Fruit fly (Drosophila melanogaster): ENCODE results near the gene CG10177.

DNA sequence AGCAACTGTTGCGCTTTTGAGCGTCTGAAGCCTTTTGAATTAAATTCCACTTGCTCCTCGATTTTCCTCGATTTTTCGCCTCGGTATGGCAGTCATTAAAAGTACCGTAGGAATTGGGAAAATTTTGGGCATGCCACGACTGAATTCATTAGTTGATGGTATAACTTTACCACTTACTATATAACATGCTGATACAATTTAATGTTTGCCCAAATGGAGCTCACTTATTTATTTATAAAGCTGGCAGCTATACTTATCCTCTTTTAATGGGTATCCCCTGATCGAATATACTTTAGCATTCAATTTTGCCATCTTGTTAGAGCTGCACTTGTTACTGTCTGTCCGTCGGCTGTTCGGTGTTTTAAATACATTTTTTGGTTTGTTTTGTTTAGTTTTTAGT lies 6.0 kb upstream of the CG10177 start:
- TF ChIP-seq CG8301 (tag; optimal IDR thresholded peaks at IDR 0.05) = no peak
- TF ChIP-seq Ets98B (GFP tag; IDR thresholded peaks at IDR 0.05) = peak; percentile 69
- TF ChIP-seq EcR (GFP tag; optimal IDR thresholded peaks at IDR 0.05) = no peak
- peak; percentile 29; the same call in 1 of the 3 replicates for TF ChIP-seq CG4496 (GFP tag; IDR thresholded peaks at IDR 0.05)
- no peak for TF ChIP-seq Pif1B (GFP tag; optimal IDR thresholded peaks at IDR 0.05)
- no peak for TF ChIP-seq CG14655 (GFP tag; optimal IDR thresholded peaks at IDR 0.05)
- TF ChIP-seq Snoo (tag; optimal IDR thresholded peaks at IDR 0.05) = no peak
- TF ChIP-seq D1 (tag; optimal IDR thresholded peaks at IDR 0.05) = no peak
- no peak for TF ChIP-seq CG34367 (tag; optimal IDR thresholded peaks at IDR 0.05)
- TF ChIP-seq fd96Ca (GFP tag; IDR thresholded peaks at IDR 0.05) = peak; percentile 48; the same call in 1 of the 3 replicates
- no peak for TF ChIP-seq CG10348 (GFP tag; IDR thresholded peaks at IDR 0.05)
